Worm (Caenorhabditis elegans) whole organism, L2 larva: ENCODE measurements around the gene sma-1.

Experiments
- C34F6.9 ChIP-seq: fragments of 150-350 bp; optimal IDR thresholded peaks from 2 replicates; lab custom pipeline; 2014; ENCODE audit warnings: missing biosample characterization, missing genetic modification characterization
- F13H6.1 ChIP-seq: sonication (generic microtip); optimal IDR thresholded peaks from 2 replicates; lab custom pipeline; 2016; ENCODE audit warnings: missing genetic modification characterization, missing compliant biosample characterization
- R02D3.7 ChIP-seq: fragments of 150-350 bp; optimal IDR thresholded peaks from 2 replicates; lab custom pipeline; 2014; ENCODE audit warnings: missing biosample characterization, missing genetic modification characterization
- Y55F3AM.14 ChIP-seq: fragments of 200-800 bp; sonication (Bioruptor generic); optimal IDR thresholded peaks from 2 replicates; lab custom pipeline; 2018; ENCODE audit warnings: mild to moderate bottlenecking, missing genetic modification characterization, missing compliant biosample characterization
- ZK546.5 ChIP-seq: sonication (generic microtip); optimal IDR thresholded peaks from 2 replicates; lab custom pipeline; 2017; ENCODE audit warnings: missing biosample characterization, missing genetic modification characterization
- alr-1 ChIP-seq: fragments of 150-350 bp; optimal IDR thresholded peaks from 2 replicates; lab custom pipeline; 2014; ENCODE audit warnings: missing biosample characterization, missing genetic modification characterization
- aly-2 ChIP-seq: fragments of 150-350 bp; optimal IDR thresholded peaks from 2 replicates; lab custom pipeline; 2014; ENCODE audit warnings: missing biosample characterization, missing genetic modification characterization
- ama-1 ChIP-seq: fragments of 150-350 bp; optimal IDR thresholded peaks from 2 replicates; lab custom pipeline; 2018; ENCODE audit warnings: inconsistent platforms
- blmp-1 ChIP-seq: sonication (generic microtip); optimal IDR thresholded peaks from 2 replicates; lab custom pipeline; 2017; ENCODE audit warnings: missing genetic modification characterization, mild to moderate bottlenecking, missing compliant biosample characterization, antibody characterized with exemption, moderate library complexity; ENCODE audit not compliant: insufficient read depth
- ceh-16 ChIP-seq: fragments of 150-350 bp; optimal IDR thresholded peaks from 2 replicates; lab custom pipeline; 2014; ENCODE audit warnings: missing biosample characterization, missing genetic modification characterization
- ceh-82 ChIP-seq: fragments of 150-350 bp; optimal IDR thresholded peaks from 2 replicates; lab custom pipeline; 2014; ENCODE audit warnings: missing biosample characterization, missing genetic modification characterization
- crh-2 ChIP-seq: sonication (generic microtip); optimal IDR thresholded peaks from 2 replicates; lab custom pipeline; 2017; ENCODE audit warnings: missing biosample characterization, missing genetic modification characterization
- dmd-4 ChIP-seq: sonication (generic microtip); optimal IDR thresholded peaks from 2 replicates; lab custom pipeline; 2017; ENCODE audit warnings: missing biosample characterization, missing genetic modification characterization
- egl-27 ChIP-seq: sonication (generic microtip); optimal IDR thresholded peaks from 3 replicates; lab custom pipeline; 2017; ENCODE audit warnings: missing biosample characterization, missing genetic modification reagents, missing genetic modification characterization
- elt-1 ChIP-seq: fragments of 150-350 bp; optimal IDR thresholded peaks from 2 replicates; lab custom pipeline; 2014; ENCODE audit warnings: missing biosample characterization, missing genetic modification characterization
- elt-3 ChIP-seq: sonication (generic microtip); optimal IDR thresholded peaks from 2 replicates; lab custom pipeline; 2017; ENCODE audit warnings: missing biosample characterization, missing genetic modification characterization
- fos-1 ChIP-seq: fragments of 150-350 bp; optimal IDR thresholded peaks from 2 replicates; lab custom pipeline; 2014; ENCODE audit warnings: missing biosample characterization, missing genetic modification characterization
- gmeb-1 ChIP-seq: fragments of 150-350 bp; optimal IDR thresholded peaks from 2 replicates; lab custom pipeline; 2014; ENCODE audit warnings: missing biosample characterization, missing genetic modification characterization
- lin-11 ChIP-seq: fragments of 150-350 bp; sonication (generic microtip); optimal IDR thresholded peaks from 2 replicates; lab custom pipeline; 2014; ENCODE audit warnings: missing biosample characterization, missing genetic modification characterization, inconsistent platforms, mixed read lengths
- lin-13 ChIP-seq: fragments of 150-350 bp; optimal IDR thresholded peaks from 2 replicates; lab custom pipeline; 2014; ENCODE audit warnings: missing biosample characterization, missing genetic modification reagents, missing genetic modification characterization
- lin-39 ChIP-seq: fragments of 150-350 bp; optimal IDR thresholded peaks from 2 replicates; lab custom pipeline; 2014; ENCODE audit warnings: missing biosample characterization, missing genetic modification reagents, missing genetic modification characterization
- lsy-2 ChIP-seq, 2 experiments: fragments of 150-350 bp in 1 of 2; sonication (generic microtip) in 1 of 2; optimal IDR thresholded peaks; 2 replicates each; lab custom pipeline; 2014 to 2017; ENCODE audit warnings: missing biosample characterization in 2 of 2, missing genetic modification characterization in 2 of 2
- mab-5 ChIP-seq: fragments of 150-350 bp; optimal IDR thresholded peaks from 2 replicates; lab custom pipeline; 2014; ENCODE audit warnings: missing biosample characterization, missing genetic modification characterization
- mbf-1 ChIP-seq: sonication (generic microtip); optimal IDR thresholded peaks from 2 replicates; lab custom pipeline; 2017; ENCODE audit warnings: missing biosample characterization, missing genetic modification characterization
- mdl-1 ChIP-seq, 2 experiments: fragments of 150-350 bp in 1 of 2; sonication (generic microtip) in 1 of 2; optimal IDR thresholded peaks; 2 replicates each; lab custom pipeline; 2017; ENCODE audit warnings: missing biosample characterization in 2 of 2, missing genetic modification characterization in 2 of 2
- nhr-10 ChIP-seq: sonication (generic microtip); optimal IDR thresholded peaks from 2 replicates; lab custom pipeline; 2017; ENCODE audit warnings: missing biosample characterization, missing genetic modification characterization
- nhr-11 ChIP-seq: fragments of 150-350 bp; optimal IDR thresholded peaks from 2 replicates; lab custom pipeline; 2014; ENCODE audit warnings: missing biosample characterization, missing genetic modification characterization
- nhr-12 ChIP-seq: fragments of 150-350 bp; optimal IDR thresholded peaks from 2 replicates; lab custom pipeline; 2014; ENCODE audit warnings: missing biosample characterization, missing genetic modification characterization
- nhr-129 ChIP-seq: fragments of 150-350 bp; optimal IDR thresholded peaks from 2 replicates; lab custom pipeline; 2014; ENCODE audit warnings: missing biosample characterization, missing genetic modification characterization
- nhr-21 ChIP-seq: fragments of 150-350 bp; optimal IDR thresholded peaks from 2 replicates; lab custom pipeline; 2014; ENCODE audit warnings: missing biosample characterization, missing genetic modification characterization
- nhr-23 ChIP-seq: fragments of 150-350 bp; optimal IDR thresholded peaks from 2 replicates; lab custom pipeline; 2014; ENCODE audit warnings: missing biosample characterization, missing genetic modification reagents, missing genetic modification characterization
- nhr-237 ChIP-seq: fragments of 150-350 bp; optimal IDR thresholded peaks from 2 replicates; lab custom pipeline; 2014; ENCODE audit warnings: missing biosample characterization, missing genetic modification characterization
- nhr-25 ChIP-seq: fragments of 150-350 bp; sonication (generic microtip); optimal IDR thresholded peaks from 3 replicates; lab custom pipeline; 2014; ENCODE audit warnings: missing biosample characterization, missing genetic modification characterization
- nhr-6 ChIP-seq: fragments of 150-350 bp; optimal IDR thresholded peaks from 2 replicates; lab custom pipeline; 2014; ENCODE audit warnings: missing biosample characterization, missing genetic modification characterization
- nhr-77 ChIP-seq: fragments of 150-350 bp; optimal IDR thresholded peaks from 2 replicates; lab custom pipeline; 2014; ENCODE audit warnings: missing biosample characterization, missing genetic modification characterization
- peb-1 ChIP-seq: fragments of 150-350 bp; optimal IDR thresholded peaks from 2 replicates; lab custom pipeline; 2014; ENCODE audit warnings: missing biosample characterization, missing genetic modification characterization
- sem-4 ChIP-seq: fragments of 150-350 bp; optimal IDR thresholded peaks from 2 replicates; lab custom pipeline; 2014; ENCODE audit warnings: missing biosample characterization, missing genetic modification reagents, missing genetic modification characterization
- skn-1 ChIP-seq: sonication (generic microtip); optimal IDR thresholded peaks from 2 replicates; lab custom pipeline; 2017; ENCODE audit warnings: missing biosample characterization, missing genetic modification characterization
- sma-3 ChIP-seq: sonication (generic microtip); optimal IDR thresholded peaks from 2 replicates; lab custom pipeline; 2016; ENCODE audit warnings: missing genetic modification reagents, missing genetic modification characterization, missing compliant biosample characterization
- sma-9 ChIP-seq, 2 experiments: fragments of 150-350 bp in 1 of 2; sonication (generic microtip) in 1 of 2; optimal IDR thresholded peaks; 2 replicates each; lab custom pipeline; 2014 to 2016; ENCODE audit warnings: missing genetic modification characterization in 2 of 2, mild to moderate bottlenecking in 1 of 2, missing biosample characterization in 1 of 2, missing compliant biosample characterization in 1 of 2, missing genetic modification reagents in 1 of 2, moderate library complexity in 1 of 2
- snpc-4 ChIP-seq: fragments of 150-350 bp; optimal IDR thresholded peaks from 2 replicates; lab custom pipeline; 2014; ENCODE audit warnings: missing biosample characterization, missing genetic modification characterization
- unc-39 ChIP-seq: fragments of 150-350 bp; optimal IDR thresholded peaks from 2 replicates; lab custom pipeline; 2014; ENCODE audit warnings: missing biosample characterization, missing genetic modification characterization
- unc-55 ChIP-seq: fragments of 150-350 bp; sonication (generic microtip); optimal IDR thresholded peaks from 3 replicates; lab custom pipeline; 2014; ENCODE audit warnings: missing biosample characterization, missing genetic modification reagents, missing genetic modification characterization
- unc-62 ChIP-seq: fragments of 150-350 bp; optimal IDR thresholded peaks from 2 replicates; lab custom pipeline; 2014; ENCODE audit warnings: missing biosample characterization, missing genetic modification reagents, missing genetic modification characterization
- zag-1 ChIP-seq: fragments of 150-350 bp; optimal IDR thresholded peaks from 2 replicates; lab custom pipeline; 2014; ENCODE audit warnings: missing biosample characterization, missing genetic modification characterization
- ztf-1 ChIP-seq: fragments of 200-800 bp; sonication (Bioruptor generic); conservative IDR thresholded peaks from 2 replicates; pipeline ENCODE4 v1.3.6; 2022; ENCODE audit warnings: missing genetic modification characterization, missing compliant biosample characterization
- ztf-11 ChIP-seq: sonication (generic microtip); optimal IDR thresholded peaks from 2 replicates; lab custom pipeline; 2017; ENCODE audit warnings: missing biosample characterization, missing genetic modification characterization
- ztf-4 ChIP-seq: fragments of 150-350 bp; optimal IDR thresholded peaks from 2 replicates; lab custom pipeline; 2014; ENCODE audit warnings: missing biosample characterization, missing genetic modification characterization

The sma-1 gene

DNA sequence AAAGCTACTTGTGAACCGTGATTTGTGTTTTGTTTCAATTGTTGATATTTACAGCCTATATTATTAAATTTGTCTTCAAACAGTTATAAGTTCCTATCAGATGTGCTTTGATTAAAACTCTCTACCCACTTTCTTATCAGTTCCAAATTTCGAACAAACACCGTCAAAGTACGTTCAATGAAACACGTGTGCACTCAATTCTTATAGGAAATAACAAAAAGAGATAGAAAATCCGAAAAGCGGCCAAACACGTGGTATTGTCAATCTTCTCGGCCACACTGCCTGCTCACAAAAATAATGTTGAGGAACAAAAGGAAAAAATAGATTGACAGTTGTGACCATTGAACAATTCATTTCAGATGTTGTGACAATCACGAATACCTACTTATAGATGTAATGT, 13.3 kb upstream of the sma-1 start (continued):
- no peak for TF ChIP-seq ztf-11 (tag; lab: Kevin White, UChicago)
- no peak for TF ChIP-seq sem-4 (tag; lab: Kevin White, UChicago)
- TF ChIP-seq nhr-25 (tag; lab: Kevin White, UChicago) = peak; percentile 13
- TF ChIP-seq lsy-2 (tag; optimal IDR thresholded peaks at IDR 0.05; lab: Kevin White, UChicago) = peak in 1 of 2 experiments; percentile 74

DNA sequence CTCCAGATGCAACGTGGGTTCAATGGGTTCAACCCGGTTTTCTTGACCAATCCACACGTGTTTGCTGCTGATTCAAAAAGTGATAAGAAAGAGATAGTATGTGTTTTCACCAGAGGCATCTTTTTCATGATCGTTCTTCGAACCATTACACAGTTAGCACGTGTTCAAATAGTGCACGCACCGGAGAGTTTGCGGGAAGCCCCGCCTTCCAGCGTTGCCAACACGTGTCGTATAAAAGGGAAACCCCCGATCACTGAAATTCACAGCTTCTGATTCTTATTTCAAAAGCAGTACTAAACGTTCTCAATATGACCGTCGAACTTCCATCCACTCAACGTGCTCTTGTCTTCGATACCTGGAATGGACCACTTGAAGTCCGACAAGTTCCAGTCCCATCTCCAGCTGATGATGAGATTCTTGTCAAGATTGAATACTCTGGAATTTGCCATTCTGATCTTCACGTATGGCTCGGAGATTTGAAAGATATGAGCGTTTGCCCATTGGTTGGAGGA, 11.2 kb upstream of the sma-1 start, which contains the start of gene adh-1:
TSS of gene adh-1 (plus strand) at position 261 of the 512 bp plus-strand sequence.
- TF ChIP-seq lin-13 (peak; percentile 1), nhr-129 (tag; lab: Kevin White, UChicago) (peak; percentile 87), sma-9 (GFP tag; optimal IDR thresholded peaks at IDR 0.05; lab: Kevin White, UChicago) (peak; percentile 98), sma-9 (tag; optimal IDR thresholded peaks at IDR 0.05; lab: Kevin White, UChicago) (peak; percentile 72), F13H6.1 (tag; lab: Kevin White, UChicago) (peak; percentile 88), egl-27 (tag; lab: Kevin White, UChicago) (peak; percentile 59), nhr-6 (tag; lab: Kevin White, UChicago) (peak; percentile 30), ama-1 (lab: Kevin White, UChicago) (peak; percentile 96), nhr-11 (tag; lab: Kevin White, UChicago) (no peak), nhr-25 (tag; lab: Kevin White, UChicago) (peak; percentile 76), lsy-2 (tag; optimal IDR thresholded peaks at IDR 0.05; lab: Kevin White, UChicago) (peak in 1 of 2 experiments; percentile 59), nhr-77 (tag; lab: Kevin White, UChicago) (no peak), gmeb-1 (tag; lab: Kevin White, UChicago) (peak; percentile 62), ztf-4 (no peak), Y55F3AM.14 (peak; percentile 25), nhr-12 (no peak), mbf-1 (tag; lab: Kevin White, UChicago) (no peak), snpc-4 (peak; percentile 27), nhr-237 (no peak), ZK546.5 (tag; lab: Kevin White, UChicago) (no peak), R02D3.7 (no peak), unc-62 (no peak), sem-4 (tag; lab: Kevin White, UChicago) (no peak), unc-55 (GFP tag; lab: Kevin White, UChicago) (no peak), nhr-21 (tag; lab: Kevin White, UChicago) (peak; percentile 97), lin-39 (tag; lab: Kevin White, UChicago) (no peak), lin-11 (no peak), nhr-10 (tag; lab: Kevin White, UChicago) (no peak), zag-1 (tag; lab: Kevin White, UChicago) (no peak), aly-2 (tag; lab: Kevin White, UChicago) (no peak), unc-39 (no peak), ztf-11 (tag; lab: Kevin White, UChicago) (no peak), blmp-1 (tag; lab: Kevin White, UChicago) (peak; percentile 73), skn-1 (tag; lab: Kevin White, UChicago) (no peak), crh-2 (tag; lab: Kevin White, UChicago) (peak; percentile 81), dmd-4 (tag; lab: Kevin White, UChicago) (no peak), nhr-23 (tag; lab: Kevin White, UChicago) (no peak), ztf-1 (GFP tag; lab: Robert Waterston, UW) (no peak), mdl-1 (tag; optimal IDR thresholded peaks at IDR 0.05; lab: Kevin White, UChicago) (peak; percentile 89 to 95), ceh-16 (tag; lab: Kevin White, UChicago) (no peak), elt-1 (tag; lab: Kevin White, UChicago) (no peak), C34F6.9 (peak; percentile 46), mab-5 (tag; lab: Kevin White, UChicago) (no peak), fos-1 (tag; lab: Kevin White, UChicago) (peak; percentile 54), alr-1 (tag; lab: Kevin White, UChicago) (no peak), sma-3 (GFP tag; lab: Kevin White, UChicago) (peak; percentile 73), elt-3 (tag; lab: Kevin White, UChicago) (no peak), ceh-82 (tag; lab: Kevin White, UChicago) (no peak), peb-1 (tag; lab: Kevin White, UChicago) (no peak)
